Fruit fly (Drosophila melanogaster) whole organism: ENCODE measurements around the gene Cyp4d14.

Experiments used
- CG8478 ChIP-seq: fragments of >200 bp; optimal IDR thresholded peaks from 2 replicates; lab custom pipeline; 2018; ENCODE audit warnings: inconsistent platforms
- Dll ChIP-seq: fragments of >200 bp; optimal IDR thresholded peaks from 2 replicates; lab custom pipeline; 2017
- EcR ChIP-seq, 2 experiments: fragments of >200 bp; optimal IDR thresholded peaks; 2 replicates each; lab custom pipeline; 2017; ENCODE audit warnings: missing biosample characterization in 2 of 2, missing genetic modification characterization in 2 of 2, missing genetic modification reagents in 2 of 2
- psq ChIP-seq: fragments of >200 bp; optimal IDR thresholded peaks from 2 replicates; lab custom pipeline; 2017

DNA sequence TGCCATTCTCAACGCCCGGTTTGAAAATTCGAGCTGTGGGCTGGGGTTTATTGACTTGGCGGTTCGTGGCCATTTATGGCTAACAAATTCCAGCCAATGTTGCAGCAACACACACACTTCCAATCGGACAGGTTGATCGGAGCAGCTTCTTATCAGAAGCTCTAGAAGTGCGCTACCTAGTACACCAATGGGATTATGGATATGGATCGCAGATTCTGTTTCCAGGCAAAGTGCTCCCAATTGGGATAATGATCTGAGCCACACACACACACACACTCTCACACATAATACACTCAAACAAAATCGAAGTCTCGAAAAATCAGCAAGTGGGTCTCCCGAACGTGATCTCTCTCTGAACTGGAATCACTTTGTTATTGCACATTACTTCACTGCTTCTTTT is 46.5 kb upstream of the Cyp4d14 start:
- TF ChIP-seq CG8478 (no peak), Dll (lab: Kevin White, UChicago) (no peak), psq (no peak), EcR (GFP tag; optimal IDR thresholded peaks at IDR 0.05; lab: Kevin White, UChicago) (no peak)
